Worm (Caenorhabditis elegans): ENCODE data around the gene M01H9.3.

M01H9.3 gene

DNA sequence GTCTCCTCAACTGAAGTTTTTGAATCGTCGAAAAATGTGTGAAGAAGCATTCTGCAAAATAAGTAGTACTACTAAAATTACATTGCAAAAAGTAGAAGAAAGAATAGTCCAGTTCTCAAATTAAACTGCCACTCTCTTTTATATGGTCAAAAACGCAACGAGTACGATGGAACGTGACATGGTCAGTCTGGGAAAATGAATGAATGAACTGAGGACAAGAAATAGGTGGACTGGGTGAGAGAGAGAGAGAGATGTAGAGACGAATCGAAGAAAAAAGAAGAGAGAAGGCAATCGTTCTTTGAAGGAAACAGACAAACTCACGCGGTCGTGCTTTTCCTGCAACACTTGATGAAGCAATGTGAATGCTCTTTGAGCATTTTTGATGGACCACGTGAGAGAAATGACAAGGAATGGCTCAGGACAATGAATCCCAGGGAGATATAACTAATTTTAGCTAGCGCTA is at the start of gene M01H9.3:
Gene M01H9.3 (minus strand): TSS at position 51 of the 463 bp plus-strand sequence.
- TF ChIP-seq nhr-237 (tag; optimal IDR thresholded peaks at IDR 0.05) (no peak), lin-39 (tag; optimal IDR thresholded peaks at IDR 0.05) (peak; percentile 71), snpc-4 (tag; optimal IDR thresholded peaks at IDR 0.05) (no peak), nhr-77 (tag; optimal IDR thresholded peaks at IDR 0.05) (no peak), R02D3.7 (tag; optimal IDR thresholded peaks at IDR 0.05) (no peak), eor-1 (tag; optimal IDR thresholded peaks at IDR 0.05) (no peak), nhr-76 (tag; optimal IDR thresholded peaks at IDR 0.05) (no peak), fos-1 (tag; optimal IDR thresholded peaks at IDR 0.05) (no peak), jun-1 (tag; optimal IDR thresholded peaks at IDR 0.05) (no peak), nhr-67 (tag; optimal IDR thresholded peaks at IDR 0.05) (no peak), ceh-16 (tag; optimal IDR thresholded peaks at IDR 0.05) (no peak), ztf-11 (tag; optimal IDR thresholded peaks at IDR 0.05) (no peak), zag-1 (tag; optimal IDR thresholded peaks at IDR 0.05) (no peak), mdl-1 (tag; optimal IDR thresholded peaks at IDR 0.05) (peak; percentile 63), nhr-12 (tag; optimal IDR thresholded peaks at IDR 0.05) (no peak), elt-2 (tag; optimal IDR thresholded peaks at IDR 0.05) (peak; percentile 59), hmg-11 (tag; optimal IDR thresholded peaks at IDR 0.05) (no peak), aly-2 (tag; optimal IDR thresholded peaks at IDR 0.05) (no peak), ceh-82 (tag; optimal IDR thresholded peaks at IDR 0.05) (no peak), sea-2 (GFP tag; optimal IDR thresholded peaks at IDR 0.05) (no peak), skn-1 (tag; optimal IDR thresholded peaks at IDR 0.05) (no peak), nhr-11 (tag; optimal IDR thresholded peaks at IDR 0.05) (no peak), nhr-43 (tag; optimal IDR thresholded peaks at IDR 0.05; ENCODE audit: poor library complexity, severe bottlenecking) (no peak), nhr-23 (tag; optimal IDR thresholded peaks at IDR 0.05) (no peak), tbx-2 (tag; optimal IDR thresholded peaks at IDR 0.05) (no peak), pha-4 (tag; optimal IDR thresholded peaks at IDR 0.05) (peak; percentile 54), lin-15B (tag; optimal IDR thresholded peaks at IDR 0.05) (peak; percentile 13), egl-5 (tag; optimal IDR thresholded peaks at IDR 0.05) (no peak), nhr-25 (tag; optimal IDR thresholded peaks at IDR 0.05) (peak; percentile 46), daf-12 (tag; optimal IDR thresholded peaks at IDR 0.05) (no peak), ceh-28 (tag; optimal IDR thresholded peaks at IDR 0.05) (no peak), ama-1 (optimal IDR thresholded peaks at IDR 0.05) (peak; percentile 70), ztf-4 (tag; optimal IDR thresholded peaks at IDR 0.05) (no peak), nhr-28 (tag; optimal IDR thresholded peaks at IDR 0.05) (no peak), elt-3 (tag; optimal IDR thresholded peaks at IDR 0.05) (no peak), fkh-2 (tag; optimal IDR thresholded peaks at IDR 0.05) (no peak), unc-62 (GFP tag; optimal IDR thresholded peaks at IDR 0.05) (no peak), pqm-1 (tag; optimal IDR thresholded peaks at IDR 0.05) (peak; percentile 41), ZK546.5 (tag; optimal IDR thresholded peaks at IDR 0.05) (no peak), nfya-1 (tag; optimal IDR thresholded peaks at IDR 0.05; ENCODE audit: insufficient read depth) (peak; percentile 64), egl-27 (tag; optimal IDR thresholded peaks at IDR 0.05) (no peak), elt-1 (tag; optimal IDR thresholded peaks at IDR 0.05) (no peak), unc-39 (tag; optimal IDR thresholded peaks at IDR 0.05) (no peak), ceh-9 (tag; optimal IDR thresholded peaks at IDR 0.05) (no peak), fkh-10 (GFP tag; optimal IDR thresholded peaks at IDR 0.05) (no peak), mml-1 (tag; optimal IDR thresholded peaks at IDR 0.05) (no peak), lsy-12 (tag; optimal IDR thresholded peaks at IDR 0.05) (peak; percentile 33)

DNA sequence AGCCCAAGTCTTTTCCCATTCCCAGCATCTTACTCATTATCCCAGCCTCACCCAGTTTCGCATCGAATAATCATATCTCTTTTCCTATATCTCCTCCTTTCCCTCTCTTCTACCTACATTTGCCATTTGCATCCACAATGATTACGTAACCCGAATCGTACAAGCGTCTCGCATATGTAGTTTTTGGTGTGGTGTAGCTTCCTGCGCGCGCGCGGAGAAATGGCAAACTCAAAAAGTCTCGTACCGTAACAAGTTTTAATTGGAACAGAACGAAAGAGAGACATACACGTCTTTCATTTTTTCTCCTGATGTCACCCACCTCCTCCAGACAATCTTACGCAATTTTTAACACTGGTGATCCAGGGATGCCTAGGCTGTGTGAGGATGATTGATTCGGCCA is 49.2 kb upstream of the M01H9.3 start:
- TF ChIP-seq elt-3 (tag; optimal IDR thresholded peaks at IDR 0.05): peak in 1 of 3 experiments; percentile 20
- no peak for TF ChIP-seq tbx-2 (tag; optimal IDR thresholded peaks at IDR 0.05)
- peak; percentile 79 for TF ChIP-seq nhr-43 (tag; optimal IDR thresholded peaks at IDR 0.05; ENCODE audit: poor library complexity, severe bottlenecking)
- no peak for TF ChIP-seq elt-1 (tag; optimal IDR thresholded peaks at IDR 0.05)

Data from whole organism, L3 larva.